Fruit fly (Drosophila melanogaster): Measurements from ENCODE around the gene Pfdn5.

DNA sequence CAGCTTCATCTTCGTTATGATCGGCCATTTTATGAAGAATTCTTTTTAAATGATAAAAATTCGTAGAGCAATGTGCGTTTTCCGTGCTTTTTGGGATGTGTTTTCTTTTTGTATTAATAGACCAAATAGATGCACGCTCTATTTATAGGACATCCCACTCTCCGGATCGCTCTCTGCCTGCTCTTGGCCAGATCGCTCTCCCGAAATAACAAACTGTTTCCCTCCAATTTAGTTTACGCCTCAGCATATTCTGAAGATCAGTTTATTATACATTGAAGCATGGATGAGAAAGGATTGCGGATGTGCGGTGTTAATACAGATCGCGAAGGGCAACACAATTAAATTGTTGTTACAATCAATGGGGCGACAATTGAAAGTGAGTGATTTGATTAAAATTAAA is 2.0 kb downstream of the Pfdn5 start, which contains the start of gene CG5376:
- TF ChIP-seq CG9437 (GFP tag; optimal IDR thresholded peaks at IDR 0.05), result no peak
- TF ChIP-seq slbo (GFP tag; IDR thresholded peaks at IDR 0.05), result no peak
- TF ChIP-seq pan (optimal IDR thresholded peaks at IDR 0.05), result no peak
- no peak for TF ChIP-seq pan (GFP tag; optimal IDR thresholded peaks at IDR 0.05 in 1 of 2, IDR thresholded peaks at IDR 0.05 in 1 of 2)

All from whole organism, embryonic.